Fruit fly (Drosophila melanogaster): Measurements from ENCODE around the gene Smug.

- TF ChIP-seq CG8478 (optimal IDR thresholded peaks at IDR 0.05) = no peak
- no peak for TF ChIP-seq CTCF (optimal IDR thresholded peaks at IDR 0.05)
Measured at dm6 chr3R:17192009-17192408, 41.6 kb downstream of the Smug start.

Measured in S2 (cell line).